Worm (Caenorhabditis elegans): ENCODE data around the gene tat-2.

ce11 chrIV:4809397-4809796 lies 37.3 kb downstream of the tat-2 start, which contains the start of gene ubxn-6:
- TF ChIP-seq zag-1 (tag; optimal IDR thresholded peaks at IDR 0.05) = no peak
- TF ChIP-seq unc-62 (GFP tag; optimal IDR thresholded peaks at IDR 0.05) = no peak
- TF ChIP-seq F13H6.1 (tag; optimal IDR thresholded peaks at IDR 0.05) = no peak
- no peak for TF ChIP-seq ceh-82 (tag; optimal IDR thresholded peaks at IDR 0.05)
- TF ChIP-seq peb-1 (tag; optimal IDR thresholded peaks at IDR 0.05) = no peak
- no peak for TF ChIP-seq ztf-1 (GFP tag; conservative IDR thresholded peaks at IDR 0.05)
- TF ChIP-seq mbf-1 (tag; optimal IDR thresholded peaks at IDR 0.05) = no peak
- TF ChIP-seq lin-13 (GFP tag; optimal IDR thresholded peaks at IDR 0.05) = no peak
- no peak for TF ChIP-seq ztf-4 (tag; optimal IDR thresholded peaks at IDR 0.05)
- TF ChIP-seq skn-1 (tag; optimal IDR thresholded peaks at IDR 0.05) = no peak
- TF ChIP-seq nhr-25 (tag; optimal IDR thresholded peaks at IDR 0.05) = no peak
- TF ChIP-seq egl-27 (tag; optimal IDR thresholded peaks at IDR 0.05) = no peak
